Fruit fly (Drosophila melanogaster) whole organism, embryonic: ENCODE data around the gene Gdi.
A peak's percentile ranks its signal among the peaks of the same experiment; 100 is the strongest.

Source experiments
- CG12391 ChIP-seq: fragments of 200-800 bp; sonication (Bioruptor generic); optimal IDR thresholded peaks from 3 replicates; lab custom pipeline; 2018; ENCODE audit warnings: missing biosample characterization, mild to moderate bottlenecking, missing genetic modification characterization, moderate library complexity
- CG12659 ChIP-seq: fragments of 200-800 bp; sonication (Bioruptor generic); optimal IDR thresholded peaks from 3 replicates; lab custom pipeline; 2017; ENCODE audit warnings: mild to moderate bottlenecking, missing biosample characterization, missing genetic modification reagents, missing genetic modification characterization
- CG13424 ChIP-seq: fragments of 200-800 bp; sonication (Bioruptor generic); optimal IDR thresholded peaks from 2 replicates; lab custom pipeline; 2019; ENCODE audit warnings: missing biosample characterization, mild to moderate bottlenecking, missing genetic modification characterization, moderate library complexity
- CG14014 ChIP-seq: fragments of 200-800 bp; sonication (Bioruptor generic); IDR thresholded peaks from 2 replicates; pipeline ENCODE4 v1.3.6; 2022; ENCODE audit warnings: missing biosample characterization, missing genetic modification characterization
- CG14965 ChIP-seq: fragments of 200-800 bp; sonication (Bioruptor generic); optimal IDR thresholded peaks from 2 replicates; lab custom pipeline; 2016; ENCODE audit warnings: missing biosample characterization, missing genetic modification characterization, borderline replicate concordance
- CG15601 ChIP-seq: fragments of 200-800 bp; sonication (Bioruptor generic); optimal IDR thresholded peaks from 3 replicates; lab custom pipeline; 2019; ENCODE audit warnings: missing biosample characterization, mild to moderate bottlenecking, missing genetic modification characterization, moderate library complexity
- CG1792 ChIP-seq: fragments of 200-800 bp; sonication (Bioruptor generic); optimal IDR thresholded peaks from 2 replicates; lab custom pipeline; 2016; ENCODE audit warnings: missing biosample characterization, missing genetic modification characterization
- CG2120 ChIP-seq: fragments of 200-800 bp; sonication (Bioruptor generic); optimal IDR thresholded peaks from 3 replicates; lab custom pipeline; 2016; ENCODE audit warnings: missing biosample characterization, missing genetic modification characterization
- CG32772 ChIP-seq: fragments of 200-800 bp; sonication (Bioruptor generic); IDR thresholded peaks from 2 replicates; pipeline ENCODE4 v1.3.6; 2022; ENCODE audit warnings: missing biosample characterization, missing genetic modification characterization
- CG33213 ChIP-seq: fragments of 200-800 bp; sonication (Bioruptor generic); optimal IDR thresholded peaks from 3 replicates; lab custom pipeline; 2016; ENCODE audit warnings: missing biosample characterization, missing genetic modification characterization
- CG34224 ChIP-seq: fragments of 200-800 bp; sonication (Bioruptor generic); IDR thresholded peaks from 3 replicates; pipeline ENCODE4 v1.3.6; 2022; ENCODE audit warnings: missing biosample characterization, missing genetic modification characterization; ENCODE audit not compliant: partially characterized antibody
- CG4360 ChIP-seq: fragments of 200-800 bp; sonication (Bioruptor generic); IDR thresholded peaks from 2 replicates; pipeline ENCODE4 v1.3.6; 2022; ENCODE audit warnings: missing biosample characterization, missing genetic modification characterization
- CG43689 ChIP-seq: fragments of 200-800 bp; sonication (Bioruptor generic); IDR thresholded peaks from 2 replicates; pipeline ENCODE4 v1.3.6; 2022; ENCODE audit warnings: missing biosample characterization, missing genetic modification characterization
- CG4854 ChIP-seq: fragments of 200-800 bp; sonication (Bioruptor generic); optimal IDR thresholded peaks from 2 replicates; lab custom pipeline; 2016; ENCODE audit warnings: missing biosample characterization, missing genetic modification characterization, inconsistent platforms
- CG5953 ChIP-seq: fragments of 200-800 bp; sonication (Bioruptor generic); IDR thresholded peaks from 2 replicates; pipeline ENCODE4 v1.3.6; 2022; ENCODE audit warnings: missing biosample characterization, missing genetic modification characterization
- CG6175 ChIP-seq: fragments of 200-800 bp; sonication (Bioruptor generic); IDR thresholded peaks from 3 replicates; pipeline ENCODE4 v1.3.6; 2022; ENCODE audit warnings: missing biosample characterization, missing genetic modification characterization
- CG6272 ChIP-seq: fragments of 200-800 bp; sonication (Bioruptor generic); IDR thresholded peaks from 2 replicates; pipeline ENCODE4 v1.3.6; 2022; ENCODE audit warnings: missing biosample characterization, missing genetic modification characterization
- CG6813 ChIP-seq: fragments of 200-800 bp; sonication (Bioruptor generic); optimal IDR thresholded peaks from 2 replicates; lab custom pipeline; 2017; ENCODE audit warnings: missing biosample characterization, missing genetic modification characterization, mild to moderate bottlenecking, moderate library complexity, missing genetic modification reagents
- CG8478 ChIP-seq: fragments of >200 bp; optimal IDR thresholded peaks from 2 replicates; lab custom pipeline; 2018
- CrebB ChIP-seq: fragments of 200-800 bp; sonication (Bioruptor generic); optimal IDR thresholded peaks from 3 replicates; lab custom pipeline; 2018; ENCODE audit warnings: missing biosample characterization, mild to moderate bottlenecking, missing genetic modification characterization
- Doc3 ChIP-seq: fragments of 200-800 bp; sonication (Bioruptor generic); IDR thresholded peaks from 3 replicates; pipeline ENCODE4 v1.3.6; 2022; ENCODE audit warnings: missing biosample characterization, missing genetic modification characterization; ENCODE audit not compliant: partially characterized antibody
- HLH4C ChIP-seq: fragments of 200-800 bp; sonication (Bioruptor generic); IDR thresholded peaks from 3 replicates; pipeline ENCODE4 v1.3.6; 2022; ENCODE audit warnings: missing biosample characterization, missing genetic modification characterization; ENCODE audit not compliant: partially characterized antibody
- HLH54F ChIP-seq: fragments of 200-800 bp; sonication (Bioruptor generic); optimal IDR thresholded peaks from 3 replicates; lab custom pipeline; 2016; ENCODE audit warnings: missing biosample characterization, missing genetic modification characterization
- HmgD ChIP-seq: fragments of 200-800 bp; sonication (Bioruptor generic); optimal IDR thresholded peaks from 3 replicates; lab custom pipeline; 2016; ENCODE audit warnings: missing biosample characterization, missing genetic modification characterization
- Hr78 ChIP-seq, 2 experiments: fragments of 200-800 bp in 1 of 2; fragments of >200 bp in 1 of 2; sonication (Bioruptor generic) in 1 of 2; optimal IDR thresholded peaks; 2 replicates each; lab custom pipeline; 2017 to 2019; ENCODE audit warnings: missing biosample characterization in 2 of 2, missing genetic modification characterization in 2 of 2, mild to moderate bottlenecking in 1 of 2, moderate library complexity in 1 of 2
- Hsf ChIP-seq: fragments of 200-800 bp; sonication (Bioruptor generic); optimal IDR thresholded peaks from 3 replicates; lab custom pipeline; 2016; ENCODE audit warnings: missing biosample characterization, missing genetic modification characterization
- Optix ChIP-seq: fragments of 200-800 bp; sonication (Bioruptor generic); IDR thresholded peaks from 3 replicates; pipeline ENCODE4 v1.3.6; 2022; ENCODE audit warnings: missing biosample characterization, missing genetic modification characterization
- Sox100B ChIP-seq: fragments of 200-800 bp; sonication (Bioruptor generic); optimal IDR thresholded peaks from 3 replicates; lab custom pipeline; 2018; ENCODE audit warnings: missing biosample characterization, mild to moderate bottlenecking, missing genetic modification characterization
- Sox102F ChIP-seq: fragments of 200-800 bp; sonication (Bioruptor generic); optimal IDR thresholded peaks from 2 replicates; lab custom pipeline; 2018; ENCODE audit warnings: missing biosample characterization, mild to moderate bottlenecking, missing genetic modification characterization, moderate library complexity
- Trl ChIP-seq, 3 experiments: fragments of >200 bp in 2 of 3; fragments of 200-800 bp in 1 of 3; sonication (Bioruptor generic) in 1 of 3; optimal IDR thresholded peaks; 2 replicates in 1 of 3; 3 replicates in 2 of 3; lab custom pipeline; 2016 to 2017; ENCODE audit warnings: missing biosample characterization in 1 of 3, missing genetic modification characterization in 1 of 3
- Usf ChIP-seq: fragments of 200-800 bp; sonication (Bioruptor generic); optimal IDR thresholded peaks from 2 replicates; lab custom pipeline; 2017; ENCODE audit warnings: missing genotype, missing biosample characterization, missing genetic modification characterization
- YL-1 ChIP-seq: fragments of 200-800 bp; sonication (Bioruptor generic); optimal IDR thresholded peaks from 3 replicates; lab custom pipeline; 2017; ENCODE audit warnings: missing biosample characterization, mild to moderate bottlenecking, missing genetic modification characterization
- amos ChIP-seq: fragments of 200-800 bp; sonication (Bioruptor generic); IDR thresholded peaks from 2 replicates; pipeline ENCODE4 v1.3.6; 2022; ENCODE audit warnings: missing biosample characterization, missing genetic modification characterization; ENCODE audit not compliant: partially characterized antibody
- corto ChIP-seq: fragments of 200-800 bp; sonication (Bioruptor generic); optimal IDR thresholded peaks from 2 replicates; lab custom pipeline; 2016; ENCODE audit warnings: missing biosample characterization, mild to moderate bottlenecking, missing genetic modification characterization, moderate library complexity
- en ChIP-seq: fragments of 200-800 bp; sonication (Bioruptor generic); optimal IDR thresholded peaks from 2 replicates; lab custom pipeline; 2016; ENCODE audit warnings: missing biosample characterization, missing genetic modification characterization
- fd3F ChIP-seq: fragments of 200-800 bp; sonication (Bioruptor generic); optimal IDR thresholded peaks from 2 replicates; lab custom pipeline; 2018; ENCODE audit warnings: missing biosample characterization, mild to moderate bottlenecking, missing genetic modification characterization, moderate library complexity
- grn ChIP-seq: fragments of 200-800 bp; sonication (Bioruptor generic); optimal IDR thresholded peaks from 3 replicates; lab custom pipeline; 2017; ENCODE audit warnings: missing biosample characterization, missing genetic modification characterization
- gsb ChIP-seq: fragments of 200-800 bp; sonication (Bioruptor generic); IDR thresholded peaks from 2 replicates; pipeline ENCODE4 v1.3.6; 2022; ENCODE audit warnings: missing biosample characterization, missing genetic modification characterization
- hkb ChIP-seq, 2 experiments: fragments of 200-800 bp in 1 of 2; fragments of >200 bp in 1 of 2; sonication (Bioruptor generic) in 1 of 2; IDR thresholded peaks in 1 of 2; optimal IDR thresholded peaks in 1 of 2; 2 replicates each; pipeline versions ENCODE4 v1.3.6 to Lab custom; 2017 to 2022; ENCODE audit warnings: missing biosample characterization in 1 of 2, missing genetic modification characterization in 1 of 2
- inv ChIP-seq: fragments of 200-800 bp; sonication (Bioruptor generic); IDR thresholded peaks from 2 replicates; pipeline ENCODE4 v1.3.6; 2022; ENCODE audit warnings: missing biosample characterization, missing genetic modification characterization; ENCODE audit not compliant: partially characterized antibody
- kah ChIP-seq: fragments of 200-800 bp; sonication (Bioruptor generic); optimal IDR thresholded peaks from 2 replicates; lab custom pipeline; 2018; ENCODE audit warnings: missing biosample characterization, mild to moderate bottlenecking, missing genetic modification characterization
- pb ChIP-seq: fragments of 200-800 bp; sonication (Bioruptor generic); optimal IDR thresholded peaks from 3 replicates; lab custom pipeline; 2016; ENCODE audit warnings: missing biosample characterization, missing genetic modification characterization
- shn ChIP-seq: fragments of 200-800 bp; sonication (Bioruptor generic); optimal IDR thresholded peaks from 3 replicates; lab custom pipeline; 2016; ENCODE audit warnings: missing biosample characterization, missing genetic modification characterization
- sima ChIP-seq: fragments of 200-800 bp; sonication (Bioruptor generic); optimal IDR thresholded peaks from 2 replicates; lab custom pipeline; 2016; ENCODE audit warnings: missing biosample characterization, missing genetic modification characterization
- so ChIP-seq: fragments of 200-800 bp; sonication (Bioruptor generic); IDR thresholded peaks from 3 replicates; pipeline ENCODE4 v1.3.6; 2022; ENCODE audit warnings: missing biosample characterization, missing genetic modification characterization
- tap ChIP-seq: fragments of 200-800 bp; optimal IDR thresholded peaks from 3 replicates; lab custom pipeline; 2019; ENCODE audit warnings: missing biosample characterization, mild to moderate bottlenecking, missing genetic modification characterization, moderate library complexity
- tx ChIP-seq: fragments of 200-800 bp; sonication (Bioruptor generic); optimal IDR thresholded peaks from 2 replicates; lab custom pipeline; 2016; ENCODE audit warnings: missing biosample characterization, missing genetic modification characterization
- unpg ChIP-seq: fragments of 200-800 bp; sonication (Bioruptor generic); optimal IDR thresholded peaks from 3 replicates; lab custom pipeline; 2018; ENCODE audit warnings: missing biosample characterization, mild to moderate bottlenecking, missing genetic modification characterization, moderate library complexity
- zfh2 ChIP-seq: fragments of 200-800 bp; sonication (Bioruptor generic); optimal IDR thresholded peaks from 2 replicates; lab custom pipeline; 2016; ENCODE audit warnings: missing biosample characterization, missing genetic modification characterization

Gdi gene

DNA sequence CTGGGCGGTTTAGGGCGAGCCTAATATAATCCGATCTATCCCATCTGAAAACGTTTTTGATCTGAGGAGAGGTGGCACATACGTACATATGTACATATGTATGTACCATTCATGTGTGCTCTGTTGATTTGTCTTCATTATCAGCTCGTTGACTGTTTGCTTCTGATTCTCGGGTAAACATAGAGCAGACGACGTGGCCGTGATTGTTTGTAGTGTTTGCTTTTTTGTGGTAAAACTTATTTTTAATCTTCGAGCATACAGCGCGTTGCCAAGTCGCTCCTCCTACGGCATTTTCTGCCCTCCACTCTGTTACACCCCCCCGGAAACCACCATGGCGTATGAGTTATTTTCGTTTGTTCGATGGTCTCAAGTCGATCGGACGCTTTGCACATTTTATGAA lies 31.0 kb upstream of the Gdi start (continued):
- TF ChIP-seq CrebB (tag; lab: Kevin White, UChicago) (peak; percentile 97), HLH54F (GFP tag; lab: Kevin White, UChicago) (peak; percentile 52), CG4360 (GFP tag; lab: Robert Waterston, UW) (peak; percentile 52; the same call in 1 of the 2 replicates), Sox100B (GFP tag; lab: Kevin White, UChicago) (peak; percentile 83), corto (GFP tag; lab: Kevin White, UChicago) (no peak), CG12391 (peak; percentile 67), Hr78 (GFP tag; optimal IDR thresholded peaks at IDR 0.05; lab: Kevin White, UChicago) (peak in 1 of 2 experiments; percentile 46), CG32772 (GFP tag; lab: Robert Waterston, UW) (no peak), CG5953 (GFP tag; lab: Robert Waterston, UW) (peak; percentile 73), en (GFP tag; lab: Kevin White, UChicago) (peak; percentile 83), hkb (optimal IDR thresholded peaks at IDR 0.05; lab: Kevin White, UChicago) (no peak), hkb (GFP tag; IDR thresholded peaks at IDR 0.05; lab: Robert Waterston, UW) (peak; percentile 90), zfh2 (GFP tag; lab: Kevin White, UChicago) (peak; percentile 18), amos (no peak), CG43689 (GFP tag; lab: Robert Waterston, UW) (peak; percentile 73), CG34224 (GFP tag; lab: Robert Waterston, UW) (no peak), inv (GFP tag; lab: Robert Waterston, UW) (no peak), unpg (GFP tag; lab: Kevin White, UChicago) (peak; percentile 85), pb (GFP tag; lab: Kevin White, UChicago) (peak; percentile 62), tx (peak; percentile 57), CG14965 (peak; percentile 78), Sox102F (GFP tag; lab: Kevin White, UChicago) (peak; percentile 64), CG15601 (tag; lab: Kevin White, UChicago) (peak; percentile 96), so (peak; percentile 93), CG14014 (GFP tag; lab: Robert Waterston, UW) (peak; percentile 89; the same call in 1 of the 2 replicates), CG33213 (peak; percentile 92), Usf (peak; percentile 38), fd3F (GFP tag; lab: Kevin White, UChicago) (peak; percentile 85), sima (GFP tag; lab: Kevin White, UChicago) (peak; percentile 54), Hsf (GFP tag; lab: Kevin White, UChicago) (peak; percentile 66), CG2120 (peak; percentile 71), CG8478 (lab: Kevin White, UChicago) (no peak), CG6272 (GFP tag; lab: Robert Waterston, UW) (no peak), CG6813 (peak; percentile 98), Trl (optimal IDR thresholded peaks at IDR 0.05; lab: Kevin White, UChicago) (no peak), Trl (GFP tag; optimal IDR thresholded peaks at IDR 0.05; lab: Kevin White, UChicago) (peak; percentile 97), Doc3 (GFP tag; lab: Robert Waterston, UW) (no peak), shn (GFP tag; lab: Kevin White, UChicago) (peak; percentile 69), CG1792 (GFP tag; lab: Kevin White, UChicago) (peak; percentile 93), CG4854 (GFP tag; lab: Kevin White, UChicago) (peak; percentile 90), gsb (GFP tag; lab: Robert Waterston, UW) (peak; percentile 85), CG12659 (GFP tag; lab: Kevin White, UChicago) (peak; percentile 89), grn (peak; percentile 92), CG6175 (GFP tag; lab: Robert Waterston, UW) (peak; percentile 60; the same call in 1 of the 3 replicates), tap (peak; percentile 74), kah (GFP tag; lab: Kevin White, UChicago) (peak; percentile 75), HLH4C (GFP tag; lab: Robert Waterston, UW) (no peak), HmgD (GFP tag; lab: Kevin White, UChicago) (peak; percentile 37), CG13424 (tag; lab: Kevin White, UChicago) (peak; percentile 83), YL-1 (peak; percentile 95), Optix (GFP tag; lab: Robert Waterston, UW) (peak; percentile 61; the same call in 2 of the 3 replicates)
